Fruit fly (Drosophila melanogaster) Kc167 (cell line): Measurements from ENCODE around the gene ATPsynE.

ENCODE experiments used
- Myc ChIP-seq: fragments of >200 bp; optimal IDR thresholded peaks from 2 replicates; lab custom pipeline; 2017; ENCODE audit warnings: missing external identifiers
- Sin3A ChIP-seq: fragments of >200 bp; optimal IDR thresholded peaks from 2 replicates; lab custom pipeline; 2018; ENCODE audit warnings: missing external identifiers
- h ChIP-seq: fragments of >200 bp; optimal IDR thresholded peaks from 3 replicates; lab custom pipeline; 2018; ENCODE audit warnings: missing external identifiers
- insv ChIP-seq: fragments of >200 bp; optimal IDR thresholded peaks from 3 replicates; lab custom pipeline; 2018; ENCODE audit warnings: missing external identifiers
- psq ChIP-seq: fragments of >200 bp; optimal IDR thresholded peaks from 2 replicates; lab custom pipeline; 2017; ENCODE audit warnings: missing external identifiers
- ttk ChIP-seq: sonication (Bioruptor generic); optimal IDR thresholded peaks from 2 replicates; lab custom pipeline; 2017; ENCODE audit warnings: missing external identifiers

The ATPsynE gene

DNA sequence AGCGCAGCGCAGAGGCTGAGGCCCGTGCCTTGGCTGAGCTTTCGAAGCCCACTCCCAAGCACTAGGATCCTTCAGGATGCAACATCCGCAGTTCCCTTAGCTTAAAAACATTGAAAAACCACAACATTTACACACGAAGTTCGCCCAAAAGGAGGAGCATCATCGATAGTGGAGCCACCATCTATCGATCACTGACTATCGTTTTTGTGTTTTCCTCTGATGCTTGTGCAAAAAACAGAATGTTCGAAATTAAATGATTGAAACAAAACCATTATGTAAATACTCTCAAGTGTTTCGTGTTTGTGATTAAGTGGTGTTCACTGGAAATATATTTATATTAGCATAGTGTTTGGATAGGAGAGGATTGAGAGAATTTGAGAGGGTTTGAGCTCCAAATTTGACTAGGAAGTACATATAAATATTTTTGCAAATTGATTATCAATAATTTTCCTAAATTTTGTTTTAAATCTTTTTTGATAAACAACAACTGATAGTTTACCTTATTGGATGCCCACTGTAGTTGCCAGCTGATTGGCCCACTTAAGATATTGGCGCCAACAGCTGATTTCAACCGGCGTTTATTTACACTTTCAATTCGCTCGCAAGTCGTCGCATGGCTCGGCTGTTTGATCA lies 841 bp downstream of the ATPsynE start, which contains the start of gene spn-B:
Gene spn-B (plus strand): TSS at position 580 of the 633 bp plus-strand sequence.
- TF ChIP-seq h (lab: Kevin White, UChicago) = no peak
- no peak for TF ChIP-seq Myc (lab: Kevin White, UChicago)
- no peak for TF ChIP-seq psq (lab: Kevin White, UChicago)
- no peak for TF ChIP-seq insv (lab: Kevin White, UChicago)
- TF ChIP-seq ttk (lab: Kevin White, UChicago) = no peak
- TF ChIP-seq Sin3A (lab: Kevin White, UChicago) = no peak

DNA sequence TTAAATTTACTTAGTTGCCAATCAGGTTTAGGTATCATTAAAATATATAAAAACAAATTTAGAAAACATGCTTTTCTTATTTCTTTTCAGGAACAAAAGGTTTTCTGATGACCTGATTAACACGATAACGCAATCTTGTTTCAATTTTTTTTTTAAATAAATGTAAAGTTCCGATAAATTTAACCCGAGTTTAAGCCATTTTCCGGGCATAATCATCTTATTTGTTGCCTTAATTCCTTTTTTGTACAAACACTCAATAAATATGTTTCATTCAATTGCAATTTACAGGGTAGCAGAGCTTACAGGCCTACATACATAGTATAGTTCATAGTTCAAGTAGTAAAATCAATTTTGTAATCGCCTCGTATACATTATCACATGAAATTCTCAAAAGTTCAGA lies 2.8 kb downstream of the ATPsynE start:
- TF ChIP-seq psq (lab: Kevin White, UChicago) = no peak
- no peak for TF ChIP-seq Sin3A (lab: Kevin White, UChicago)
- no peak for TF ChIP-seq h (lab: Kevin White, UChicago)
- no peak for TF ChIP-seq ttk (lab: Kevin White, UChicago)
- no peak for TF ChIP-seq Myc (lab: Kevin White, UChicago)
- no peak for TF ChIP-seq insv (lab: Kevin White, UChicago)

- TF ChIP-seq Myc (lab: Kevin White, UChicago) (no peak), psq (lab: Kevin White, UChicago) (no peak), Sin3A (lab: Kevin White, UChicago) (no peak), ttk (lab: Kevin White, UChicago) (no peak), h (lab: Kevin White, UChicago) (no peak), insv (lab: Kevin White, UChicago) (no peak)
Measured at dm6 chr3R:14330654-14331053, 3.9 kb downstream of the ATPsynE start.

- TF ChIP-seq h (lab: Kevin White, UChicago) = no peak
- no peak for TF ChIP-seq Myc (lab: Kevin White, UChicago)
- TF ChIP-seq psq (lab: Kevin White, UChicago) = no peak
- TF ChIP-seq ttk (lab: Kevin White, UChicago) = no peak
- TF ChIP-seq insv (lab: Kevin White, UChicago) = no peak
- no peak for TF ChIP-seq Sin3A (lab: Kevin White, UChicago)
Measured at dm6 chr3R:14331474-14331873, 4.7 kb downstream of the ATPsynE start.

dm6 chr3R:14332735-14333134 lies 6.0 kb downstream of the ATPsynE start:
- TF ChIP-seq ttk (lab: Kevin White, UChicago) (no peak), h (lab: Kevin White, UChicago) (no peak), psq (lab: Kevin White, UChicago) (no peak), Myc (lab: Kevin White, UChicago) (no peak), Sin3A (lab: Kevin White, UChicago) (no peak), insv (lab: Kevin White, UChicago) (no peak)

dm6 chr3R:14335504-14335903 lies 8.8 kb downstream of the ATPsynE start:
- TF ChIP-seq insv (lab: Kevin White, UChicago) (no peak), Sin3A (lab: Kevin White, UChicago) (no peak), Myc (lab: Kevin White, UChicago) (no peak), ttk (lab: Kevin White, UChicago) (no peak), psq (lab: Kevin White, UChicago) (no peak), h (lab: Kevin White, UChicago) (no peak)

- TF ChIP-seq psq (lab: Kevin White, UChicago) = no peak
- no peak for TF ChIP-seq ttk (lab: Kevin White, UChicago)
- TF ChIP-seq Myc (lab: Kevin White, UChicago) = no peak
- TF ChIP-seq Sin3A (lab: Kevin White, UChicago) = no peak
Measured at dm6 chr3R:14344767-14345166, 18.0 kb downstream of the ATPsynE start.

dm6 chr3R:14346838-14347745 lies 20.3 kb downstream of the ATPsynE start:
- TF ChIP-seq Sin3A (lab: Kevin White, UChicago) = no peak
- TF ChIP-seq ttk (lab: Kevin White, UChicago) = no peak
- TF ChIP-seq insv (lab: Kevin White, UChicago) = no peak
- TF ChIP-seq Myc (lab: Kevin White, UChicago) = no peak
- no peak for TF ChIP-seq psq (lab: Kevin White, UChicago)
- TF ChIP-seq h (lab: Kevin White, UChicago) = no peak

dm6 chr3R:14348480-14348879 lies 21.7 kb downstream of the ATPsynE start:
- TF ChIP-seq Myc (lab: Kevin White, UChicago) = no peak
- no peak for TF ChIP-seq ttk (lab: Kevin White, UChicago)
- TF ChIP-seq h (lab: Kevin White, UChicago) = no peak
- no peak for TF ChIP-seq psq (lab: Kevin White, UChicago)
- TF ChIP-seq insv (lab: Kevin White, UChicago) = no peak
- no peak for TF ChIP-seq Sin3A (lab: Kevin White, UChicago)

- TF ChIP-seq ttk (lab: Kevin White, UChicago) (no peak), insv (lab: Kevin White, UChicago) (no peak), psq (lab: Kevin White, UChicago) (no peak), h (lab: Kevin White, UChicago) (no peak), Myc (lab: Kevin White, UChicago) (no peak), Sin3A (lab: Kevin White, UChicago) (no peak)
Measured at dm6 chr3R:14351418-14351817, 24.7 kb downstream of the ATPsynE start.

dm6 chr3R:14353733-14354152 lies 27.0 kb downstream of the ATPsynE start:
- TF ChIP-seq insv (lab: Kevin White, UChicago) = no peak
- TF ChIP-seq ttk (lab: Kevin White, UChicago) = no peak
- TF ChIP-seq Sin3A (lab: Kevin White, UChicago) = no peak
- no peak for TF ChIP-seq psq (lab: Kevin White, UChicago)
